Worm (Caenorhabditis elegans): ENCODE data around the gene acp-6.

Gene acp-6

DNA sequence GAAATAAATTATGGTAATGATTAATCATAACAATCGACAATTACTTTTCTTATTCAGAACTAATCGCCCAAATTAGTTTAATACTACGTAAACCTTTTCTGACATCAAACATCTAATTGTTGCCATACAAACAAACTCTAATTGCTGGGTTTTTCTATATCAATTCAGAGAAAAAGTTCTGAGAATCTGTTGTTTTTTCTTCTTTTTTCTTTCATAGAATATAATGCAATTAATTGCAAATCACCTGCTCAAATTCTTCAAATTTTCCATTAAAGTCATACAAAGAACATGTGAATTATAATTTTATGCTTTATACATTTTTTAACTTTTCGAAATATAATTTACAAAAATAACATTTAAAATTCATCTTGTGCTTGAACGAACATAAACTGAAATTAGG, 22.5 kb downstream of the acp-6 start:
- TF ChIP-seq sea-1 (GFP tag; conservative IDR thresholded peaks at IDR 0.05): no peak
- TF ChIP-seq B0310.2 (tag; optimal IDR thresholded peaks at IDR 0.05): no peak
- TF ChIP-seq hnd-1 (tag; optimal IDR thresholded peaks at IDR 0.05): no peak
- TF ChIP-seq ets-7 (tag; optimal IDR thresholded peaks at IDR 0.05): no peak
- no peak for TF ChIP-seq tra-4 (tag; optimal IDR thresholded peaks at IDR 0.05)
- TF ChIP-seq ceh-13 (GFP tag; optimal IDR thresholded peaks at IDR 0.05): no peak
- TF ChIP-seq flt-1 (GFP tag; IDR thresholded peaks at IDR 0.05): no peak
- no peak for TF ChIP-seq hmg-4 (GFP tag; optimal IDR thresholded peaks at IDR 0.05)
- no peak for TF ChIP-seq aly-1 (tag; optimal IDR thresholded peaks at IDR 0.05)
- TF ChIP-seq hmbx-1 (tag; optimal IDR thresholded peaks at IDR 0.05): no peak

DNA sequence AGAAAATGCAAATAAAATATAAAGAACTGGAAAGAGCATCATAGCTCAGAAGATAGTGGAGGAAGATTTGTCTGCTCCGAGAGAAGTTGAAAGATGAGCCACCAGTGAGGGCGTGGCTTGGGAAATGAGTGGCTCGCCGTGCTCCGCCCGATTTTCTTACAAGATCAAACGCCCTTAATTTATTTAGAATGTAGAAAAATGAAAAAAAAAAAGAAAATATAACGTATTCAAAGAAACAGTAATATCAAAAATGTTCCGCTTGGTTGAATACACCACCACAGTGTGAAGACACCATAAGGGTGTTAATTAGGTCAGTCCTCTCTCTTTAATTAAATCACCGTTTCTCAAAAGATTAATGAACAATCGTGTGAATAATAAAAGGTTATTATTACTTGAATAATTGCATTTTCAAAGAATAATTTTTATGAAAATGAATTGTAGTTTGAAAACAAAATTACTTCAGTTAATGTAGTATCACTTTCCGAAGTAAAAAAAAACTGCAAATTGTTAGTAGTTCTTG, 23.5 kb downstream of the acp-6 start, which contains the start of gene sfrp-1:
TSS of gene sfrp-1 (minus strand) at position 51 of the 520 bp plus-strand sequence.
- TF ChIP-seq ceh-36 (tag; optimal IDR thresholded peaks at IDR 0.05): no peak
- no peak for TF ChIP-seq hnd-1 (tag; optimal IDR thresholded peaks at IDR 0.05)
- TF ChIP-seq tbx-37 (GFP tag; conservative IDR thresholded peaks at IDR 0.05): no peak
- no peak for TF ChIP-seq flt-1 (GFP tag; IDR thresholded peaks at IDR 0.05)
- no peak for TF ChIP-seq ceh-13 (GFP tag; optimal IDR thresholded peaks at IDR 0.05)
- no peak for TF ChIP-seq pes-1 (GFP tag; IDR thresholded peaks at IDR 0.05)

DNA sequence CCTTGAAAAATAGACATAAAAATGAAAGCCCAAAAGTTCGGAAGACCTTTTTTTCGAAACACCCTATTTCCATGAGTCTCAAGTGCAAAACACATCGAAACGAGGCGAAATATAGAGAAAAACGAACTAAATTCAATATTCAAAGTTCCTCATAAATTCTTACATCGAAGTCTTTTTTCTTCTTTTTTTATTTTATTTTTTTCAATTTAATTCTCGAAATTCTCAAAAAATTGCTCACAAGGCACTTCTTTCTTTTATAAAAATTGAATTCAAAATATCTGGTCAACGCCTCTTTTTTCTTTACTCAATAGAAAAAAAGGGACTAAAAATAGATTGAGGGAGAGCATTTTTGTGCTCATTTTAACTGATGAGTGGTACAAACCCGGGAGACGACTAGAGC, 30.7 kb downstream of the acp-6 start:
- TF ChIP-seq flt-1 (GFP tag; IDR thresholded peaks at IDR 0.05) (no peak), aly-1 (tag; optimal IDR thresholded peaks at IDR 0.05) (no peak), ceh-36 (tag; optimal IDR thresholded peaks at IDR 0.05) (no peak)

DNA sequence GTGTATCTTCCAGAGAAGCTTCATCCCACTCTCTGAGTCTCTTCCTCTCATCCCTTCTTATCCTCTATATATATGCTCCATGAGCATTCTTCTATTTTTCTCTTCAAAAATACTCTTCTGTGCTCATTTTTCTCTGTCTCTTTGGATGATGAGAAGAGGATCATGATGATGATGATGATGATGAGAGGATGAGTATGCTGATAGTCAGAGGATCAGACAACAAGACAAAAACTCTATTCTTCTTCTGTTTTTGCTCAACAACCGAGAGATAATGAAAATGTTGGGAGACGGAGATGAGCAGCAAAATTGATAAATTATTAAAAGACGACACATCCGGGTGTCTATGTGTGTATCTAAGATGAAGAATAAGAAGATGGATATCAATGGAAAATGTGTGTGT, 32.6 kb downstream of the acp-6 start:
- TF ChIP-seq tbx-11 (GFP tag; IDR thresholded peaks at IDR 0.05) (no peak), ets-7 (tag; optimal IDR thresholded peaks at IDR 0.05) (no peak), hmg-4 (GFP tag; optimal IDR thresholded peaks at IDR 0.05) (no peak), B0310.2 (tag; optimal IDR thresholded peaks at IDR 0.05) (no peak), hnd-1 (tag; optimal IDR thresholded peaks at IDR 0.05) (no peak), flt-1 (GFP tag; IDR thresholded peaks at IDR 0.05) (no peak), hmbx-1 (tag; optimal IDR thresholded peaks at IDR 0.05) (no peak), tbx-37 (GFP tag; conservative IDR thresholded peaks at IDR 0.05) (no peak), ceh-13 (GFP tag; optimal IDR thresholded peaks at IDR 0.05) (no peak), ama-1 (optimal IDR thresholded peaks at IDR 0.05) (no peak), pes-1 (GFP tag; IDR thresholded peaks at IDR 0.05) (no peak)

DNA sequence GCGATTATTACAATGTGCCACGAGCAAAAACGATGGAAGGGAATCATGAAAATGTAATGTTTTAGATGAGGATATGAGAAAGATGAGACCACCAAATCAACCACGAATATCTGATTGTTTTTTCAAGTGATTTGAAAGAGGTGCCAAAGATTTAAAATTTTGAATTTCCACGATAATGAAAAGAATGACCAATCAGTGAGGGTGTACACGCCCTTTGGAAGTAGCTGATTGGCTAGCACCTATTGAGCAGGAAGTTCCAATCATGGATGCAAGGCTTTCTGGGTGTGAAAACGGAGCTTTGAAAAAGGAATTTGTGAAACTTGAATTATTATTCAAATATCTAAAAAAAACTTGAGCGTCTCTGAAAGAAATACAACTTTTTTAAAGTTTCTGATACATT, 34.4 kb downstream of the acp-6 start:
- TF ChIP-seq tbx-11 (GFP tag; IDR thresholded peaks at IDR 0.05) (no peak), tra-4 (tag; optimal IDR thresholded peaks at IDR 0.05) (no peak), ceh-36 (tag; optimal IDR thresholded peaks at IDR 0.05) (no peak), scrt-1 (GFP tag; IDR thresholded peaks at IDR 0.05) (no peak), ama-1 (optimal IDR thresholded peaks at IDR 0.05) (no peak), hmbx-1 (tag; optimal IDR thresholded peaks at IDR 0.05) (no peak), hnd-1 (tag; optimal IDR thresholded peaks at IDR 0.05) (no peak), ets-7 (tag; optimal IDR thresholded peaks at IDR 0.05) (no peak), sea-1 (GFP tag; conservative IDR thresholded peaks at IDR 0.05) (no peak), F13C5.2 (tag; optimal IDR thresholded peaks at IDR 0.05) (no peak)

DNA sequence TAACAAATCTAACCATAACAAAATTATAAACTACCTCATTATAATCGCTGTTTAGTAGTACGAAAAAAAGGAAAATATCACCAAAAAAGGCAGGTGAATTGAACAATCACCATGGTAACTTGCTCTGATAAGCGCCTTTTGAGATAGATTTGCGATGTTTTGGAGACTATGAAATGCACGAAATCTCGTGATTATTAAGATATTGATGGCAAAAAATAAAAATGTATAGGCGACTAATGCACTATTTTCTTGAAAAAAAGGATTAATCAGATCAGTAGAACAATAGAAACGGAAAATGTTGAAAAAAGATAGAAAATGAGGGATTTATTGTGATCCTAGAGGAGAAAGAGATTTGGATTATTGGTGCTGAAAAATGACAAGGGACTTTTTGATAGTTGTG, 37.4 kb downstream of the acp-6 start:
- TF ChIP-seq ceh-13 (GFP tag; optimal IDR thresholded peaks at IDR 0.05) (no peak), sea-1 (GFP tag; conservative IDR thresholded peaks at IDR 0.05) (no peak), aly-1 (tag; optimal IDR thresholded peaks at IDR 0.05) (no peak)

DNA sequence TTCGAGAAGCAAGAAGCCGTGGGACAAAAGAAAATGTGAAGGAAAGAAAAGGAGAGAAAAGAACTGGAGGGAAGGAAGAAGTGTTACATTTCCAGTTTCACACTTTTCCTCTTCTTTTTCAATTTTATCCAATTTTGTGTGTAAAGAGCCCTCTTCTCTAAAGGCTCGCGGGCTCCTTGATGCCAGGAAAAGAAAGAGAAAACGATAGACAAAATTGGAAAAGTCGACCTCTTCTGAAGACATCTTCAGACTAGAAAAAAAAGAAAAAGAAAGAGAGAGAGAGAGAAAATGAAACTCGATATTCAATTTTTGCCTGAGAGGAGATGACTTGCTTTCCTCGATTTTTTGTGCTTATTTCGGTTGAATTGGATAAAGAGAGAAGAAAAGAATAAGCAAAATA, 40.9 kb downstream of the acp-6 start:
- TF ChIP-seq hmbx-1 (tag; optimal IDR thresholded peaks at IDR 0.05) (no peak), hnd-1 (tag; optimal IDR thresholded peaks at IDR 0.05) (no peak), F13C5.2 (tag; optimal IDR thresholded peaks at IDR 0.05) (no peak), ets-7 (tag; optimal IDR thresholded peaks at IDR 0.05) (no peak), ceh-13 (GFP tag; optimal IDR thresholded peaks at IDR 0.05) (no peak), tbx-37 (GFP tag; conservative IDR thresholded peaks at IDR 0.05) (no peak), B0310.2 (tag; optimal IDR thresholded peaks at IDR 0.05) (no peak), pes-1 (GFP tag; IDR thresholded peaks at IDR 0.05) (no peak), sea-1 (GFP tag; conservative IDR thresholded peaks at IDR 0.05) (no peak), hmg-4 (GFP tag; optimal IDR thresholded peaks at IDR 0.05) (no peak), ceh-36 (tag; optimal IDR thresholded peaks at IDR 0.05) (no peak), flt-1 (GFP tag; IDR thresholded peaks at IDR 0.05) (no peak), aly-1 (tag; optimal IDR thresholded peaks at IDR 0.05) (no peak), tra-4 (tag; optimal IDR thresholded peaks at IDR 0.05) (no peak), ama-1 (optimal IDR thresholded peaks at IDR 0.05) (no peak), scrt-1 (GFP tag; IDR thresholded peaks at IDR 0.05) (no peak), tbx-11 (GFP tag; IDR thresholded peaks at IDR 0.05) (no peak)

DNA sequence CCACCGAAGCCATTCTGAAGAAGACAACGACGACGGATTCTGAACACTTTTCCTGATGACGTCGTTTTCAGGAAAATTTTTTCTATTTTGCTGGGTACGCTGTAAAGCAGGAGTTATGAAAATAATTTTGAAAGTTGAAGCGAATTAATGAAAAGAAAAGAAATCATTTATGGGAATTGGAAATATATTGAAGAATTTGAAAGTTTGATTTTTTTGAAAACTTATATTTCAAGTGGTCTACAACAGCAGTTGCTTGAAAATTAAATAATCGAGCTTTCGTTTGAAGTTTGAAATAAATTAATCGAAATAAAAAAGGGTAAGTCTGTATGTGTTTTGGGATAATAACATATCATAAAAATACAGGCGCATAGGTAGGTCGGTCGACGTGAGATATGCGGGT, 42.0 kb downstream of the acp-6 start, which contains the start of gene shl-1:
TSS of gene shl-1 (minus strand) at position 101 of the 400 bp plus-strand sequence.
- no peak for TF ChIP-seq flt-1 (GFP tag; IDR thresholded peaks at IDR 0.05)
- TF ChIP-seq tra-4 (tag; optimal IDR thresholded peaks at IDR 0.05): no peak
- no peak for TF ChIP-seq B0310.2 (tag; optimal IDR thresholded peaks at IDR 0.05)
- no peak for TF ChIP-seq pes-1 (GFP tag; IDR thresholded peaks at IDR 0.05)
- no peak for TF ChIP-seq tbx-37 (GFP tag; conservative IDR thresholded peaks at IDR 0.05)
- TF ChIP-seq hmbx-1 (tag; optimal IDR thresholded peaks at IDR 0.05): no peak
- TF ChIP-seq sea-1 (GFP tag; conservative IDR thresholded peaks at IDR 0.05): no peak
- no peak for TF ChIP-seq F13C5.2 (tag; optimal IDR thresholded peaks at IDR 0.05)
- TF ChIP-seq hmg-4 (GFP tag; optimal IDR thresholded peaks at IDR 0.05): no peak
- no peak for TF ChIP-seq ets-7 (tag; optimal IDR thresholded peaks at IDR 0.05)
- TF ChIP-seq tbx-11 (GFP tag; IDR thresholded peaks at IDR 0.05): no peak
- TF ChIP-seq ceh-13 (GFP tag; optimal IDR thresholded peaks at IDR 0.05): no peak
- no peak for TF ChIP-seq aly-1 (tag; optimal IDR thresholded peaks at IDR 0.05)
- TF ChIP-seq ama-1 (optimal IDR thresholded peaks at IDR 0.05): no peak
- no peak for TF ChIP-seq scrt-1 (GFP tag; IDR thresholded peaks at IDR 0.05)
- no peak for TF ChIP-seq hnd-1 (tag; optimal IDR thresholded peaks at IDR 0.05)
- TF ChIP-seq ceh-36 (tag; optimal IDR thresholded peaks at IDR 0.05): no peak
